Fruit fly (Drosophila melanogaster) whole organism, embryonic: ENCODE results near the gene CG6733.
A peak's percentile ranks its signal among the peaks of the same experiment; 100 is the strongest.

Experiments
- Adf1 ChIP-seq: fragments of 200-800 bp; sonication (Bioruptor generic); IDR thresholded peaks from 2 replicates; pipeline ENCODE4 v1.3.6; 2022; ENCODE audit warnings: missing biosample characterization, missing genetic modification characterization
- Aef1 ChIP-seq: fragments of 200-800 bp; sonication (Bioruptor generic); IDR thresholded peaks from 3 replicates; pipeline ENCODE4 v1.3.6; 2022; ENCODE audit warnings: missing biosample characterization, missing genetic modification characterization
- Atf-2 ChIP-seq: fragments of 200-800 bp; sonication (Bioruptor generic); optimal IDR thresholded peaks from 2 replicates; lab custom pipeline; 2016; ENCODE audit warnings: missing biosample characterization, missing genetic modification characterization
- Bdp1 ChIP-seq: fragments of 200-800 bp; sonication (Bioruptor generic); optimal IDR thresholded peaks from 3 replicates; lab custom pipeline; 2016; ENCODE audit warnings: missing biosample characterization, missing genetic modification characterization
- CG10267 ChIP-seq: fragments of 200-800 bp; sonication (Bioruptor generic); optimal IDR thresholded peaks from 2 replicates; lab custom pipeline; 2018; ENCODE audit warnings: missing biosample characterization, mild to moderate bottlenecking, missing genetic modification characterization, moderate library complexity
- CG10979 ChIP-seq: fragments of 200-800 bp; sonication (Bioruptor generic); optimal IDR thresholded peaks from 2 replicates; lab custom pipeline; 2018; ENCODE audit warnings: missing biosample characterization, mild to moderate bottlenecking, missing genetic modification characterization, moderate library complexity
- CG11560 ChIP-seq: fragments of 200-800 bp; sonication (Bioruptor generic); IDR thresholded peaks from 3 replicates; pipeline ENCODE4 v1.3.6; 2022; ENCODE audit warnings: missing biosample characterization, missing genetic modification characterization
- CG12299 ChIP-seq: fragments of 200-800 bp; sonication (Bioruptor generic); optimal IDR thresholded peaks from 2 replicates; lab custom pipeline; 2018; ENCODE audit warnings: missing biosample characterization, mild to moderate bottlenecking, missing genetic modification characterization
- CG15479 ChIP-seq: fragments of 200-800 bp; sonication (Bioruptor generic); optimal IDR thresholded peaks from 3 replicates; lab custom pipeline; 2019; ENCODE audit warnings: missing biosample characterization, mild to moderate bottlenecking, missing genetic modification characterization, moderate library complexity
- CG15696 ChIP-seq: fragments of 200-800 bp; sonication (Bioruptor generic); optimal IDR thresholded peaks from 2 replicates; lab custom pipeline; 2019; ENCODE audit warnings: missing biosample characterization, mild to moderate bottlenecking, missing genetic modification characterization, moderate library complexity
- CG17359 ChIP-seq: fragments of 200-800 bp; sonication (Bioruptor generic); optimal IDR thresholded peaks from 3 replicates; lab custom pipeline; 2018; ENCODE audit warnings: missing biosample characterization, mild to moderate bottlenecking, missing genetic modification characterization, moderate library complexity
- CG18262 ChIP-seq: fragments of 200-800 bp; optimal IDR thresholded peaks from 3 replicates; lab custom pipeline; 2019; ENCODE audit warnings: missing biosample characterization, mild to moderate bottlenecking, missing genetic modification characterization, moderate library complexity
- CG18599 ChIP-seq: fragments of 200-800 bp; sonication (Bioruptor generic); optimal IDR thresholded peaks from 3 replicates; lab custom pipeline; 2017; ENCODE audit warnings: missing biosample characterization, missing genetic modification characterization, mild to moderate bottlenecking, moderate library complexity, missing genetic modification reagents
- CG2199 ChIP-seq: fragments of 200-800 bp; sonication (Bioruptor generic); IDR thresholded peaks from 3 replicates; pipeline ENCODE4 v1.3.6; 2022; ENCODE audit warnings: missing biosample characterization, missing genetic modification characterization
- CG2712 ChIP-seq: fragments of 200-800 bp; optimal IDR thresholded peaks from 3 replicates; lab custom pipeline; 2019; ENCODE audit warnings: missing biosample characterization, mild to moderate bottlenecking, missing genetic modification characterization, moderate library complexity
- CG2875 ChIP-seq: fragments of 200-800 bp; sonication (Bioruptor generic); optimal IDR thresholded peaks from 2 replicates; lab custom pipeline; 2017; ENCODE audit warnings: missing biosample characterization, mild to moderate bottlenecking, missing genetic modification characterization, missing genetic modification reagents
- CG3065 ChIP-seq: fragments of 200-800 bp; sonication (Bioruptor generic); optimal IDR thresholded peaks from 2 replicates; lab custom pipeline; 2016; ENCODE audit warnings: missing biosample characterization, missing genetic modification characterization
- CG3281 ChIP-seq: fragments of 200-800 bp; sonication (Bioruptor generic); optimal IDR thresholded peaks from 3 replicates; lab custom pipeline; 2017; ENCODE audit warnings: missing biosample characterization, mild to moderate bottlenecking, missing genetic modification characterization
- CG3838 ChIP-seq: fragments of 200-800 bp; sonication (Bioruptor generic); optimal IDR thresholded peaks from 3 replicates; lab custom pipeline; 2016; ENCODE audit warnings: missing biosample characterization, missing genetic modification characterization
- CG4404 ChIP-seq: fragments of 200-800 bp; sonication (Bioruptor generic); IDR thresholded peaks from 2 replicates; pipeline ENCODE4 v1.3.6; 2022; ENCODE audit warnings: missing biosample characterization, missing genetic modification characterization
- CG8281 ChIP-seq: fragments of 200-800 bp; sonication (Bioruptor generic); optimal IDR thresholded peaks from 2 replicates; lab custom pipeline; 2018; ENCODE audit warnings: missing biosample characterization, mild to moderate bottlenecking, missing genetic modification characterization, moderate library complexity
- CG9817 ChIP-seq: fragments of 200-800 bp; sonication (Bioruptor generic); optimal IDR thresholded peaks from 2 replicates; lab custom pipeline; 2018; ENCODE audit warnings: missing biosample characterization, mild to moderate bottlenecking, missing genetic modification characterization, moderate library complexity
- Chrac-16 ChIP-seq: fragments of 200-800 bp; sonication (Bioruptor generic); optimal IDR thresholded peaks from 3 replicates; lab custom pipeline; 2016; ENCODE audit warnings: missing biosample characterization, missing genetic modification characterization
- Dfd ChIP-seq, 2 experiments: fragments of >200 bp; optimal IDR thresholded peaks; 2 replicates each; lab custom pipeline; 2017; ENCODE audit warnings: missing biosample characterization in 2 of 2, missing genetic modification characterization in 2 of 2
- ERR ChIP-seq: fragments of 200-800 bp; sonication (Bioruptor generic); optimal IDR thresholded peaks from 2 replicates; lab custom pipeline; 2016; ENCODE audit warnings: missing biosample characterization, missing genetic modification characterization
- Ets65A ChIP-seq: fragments of 200-800 bp; sonication (Bioruptor generic); peaks from one replicate; lab custom pipeline; 2016; ENCODE audit warnings: missing biosample characterization, missing genetic modification characterization
- Fer1 ChIP-seq: fragments of 200-800 bp; sonication (Bioruptor generic); optimal IDR thresholded peaks from 2 replicates; lab custom pipeline; 2017; ENCODE audit warnings: missing biosample characterization, mild to moderate bottlenecking, missing genetic modification characterization
- Gug ChIP-seq: fragments of 200-800 bp; sonication (Bioruptor generic); IDR thresholded peaks from 4 replicates; pipeline ENCODE4 v1.3.6; 2022; ENCODE audit warnings: missing biosample characterization, missing genetic modification characterization
- HLH4C ChIP-seq: fragments of 200-800 bp; sonication (Bioruptor generic); IDR thresholded peaks from 3 replicates; pipeline ENCODE4 v1.3.6; 2022; ENCODE audit warnings: missing biosample characterization, missing genetic modification characterization; ENCODE audit not compliant: partially characterized antibody
- Lim3 ChIP-seq: fragments of 200-800 bp; sonication (Bioruptor generic); IDR thresholded peaks from 2 replicates; pipeline ENCODE4 v1.3.6; 2022; ENCODE audit warnings: missing biosample characterization, missing genetic modification characterization
- amos ChIP-seq: fragments of 200-800 bp; sonication (Bioruptor generic); IDR thresholded peaks from 2 replicates; pipeline ENCODE4 v1.3.6; 2022; ENCODE audit warnings: missing biosample characterization, missing genetic modification characterization; ENCODE audit not compliant: partially characterized antibody
- az2 ChIP-seq: fragments of 200-800 bp; sonication (Bioruptor generic); optimal IDR thresholded peaks from 3 replicates; lab custom pipeline; 2016; ENCODE audit warnings: missing biosample characterization, missing genetic modification characterization
- bbx ChIP-seq: fragments of 200-800 bp; sonication (Bioruptor generic); IDR thresholded peaks from 2 replicates; pipeline ENCODE4 v1.3.6; 2022; ENCODE audit warnings: missing biosample characterization, missing genetic modification characterization; ENCODE audit not compliant: partially characterized antibody
- dati ChIP-seq: fragments of 200-800 bp; sonication (Bioruptor generic); IDR thresholded peaks from 2 replicates; pipeline ENCODE4 v1.3.6; 2022; ENCODE audit warnings: missing biosample characterization, missing genetic modification characterization
- dpn ChIP-seq, 2 experiments: fragments of 200-800 bp; sonication (Bioruptor generic); optimal IDR thresholded peaks; 3 replicates each; lab custom pipeline; 2016; ENCODE audit warnings: missing biosample characterization in 2 of 2, missing genetic modification characterization in 2 of 2
- dysf ChIP-seq: fragments of 200-800 bp; sonication (Bioruptor generic); IDR thresholded peaks from 3 replicates; pipeline ENCODE4 v1.3.6; 2022; ENCODE audit warnings: missing biosample characterization, missing genetic modification characterization
- eyg ChIP-seq: fragments of 200-800 bp; sonication (Bioruptor generic); optimal IDR thresholded peaks from 3 replicates; lab custom pipeline; 2016; ENCODE audit warnings: missing biosample characterization, missing genetic modification characterization
- fd3F ChIP-seq: fragments of 200-800 bp; sonication (Bioruptor generic); optimal IDR thresholded peaks from 2 replicates; lab custom pipeline; 2018; ENCODE audit warnings: missing biosample characterization, mild to moderate bottlenecking, missing genetic modification characterization, moderate library complexity
- gem ChIP-seq: fragments of 200-800 bp; sonication (Bioruptor generic); optimal IDR thresholded peaks from 2 replicates; lab custom pipeline; 2019; ENCODE audit warnings: missing biosample characterization, mild to moderate bottlenecking, missing genetic modification characterization, moderate library complexity
- h ChIP-seq: fragments of >200 bp; optimal IDR thresholded peaks from 2 replicates; lab custom pipeline; 2017
- knrl ChIP-seq: fragments of 200-800 bp; sonication (Bioruptor generic); IDR thresholded peaks from 3 replicates; pipeline ENCODE4 v1.3.6; 2022; ENCODE audit warnings: missing biosample characterization, missing genetic modification characterization; ENCODE audit not compliant: partially characterized antibody
- odd ChIP-seq: fragments of 200-800 bp; sonication (Bioruptor generic); optimal IDR thresholded peaks from 2 replicates; lab custom pipeline; 2017; ENCODE audit warnings: missing biosample characterization, mild to moderate bottlenecking, missing genetic modification characterization
- pb ChIP-seq: fragments of 200-800 bp; sonication (Bioruptor generic); optimal IDR thresholded peaks from 3 replicates; lab custom pipeline; 2016; ENCODE audit warnings: missing biosample characterization, missing genetic modification characterization
- seq ChIP-seq: fragments of 200-800 bp; sonication (Bioruptor generic); IDR thresholded peaks from 2 replicates; pipeline ENCODE4 v1.3.6; 2022; ENCODE audit warnings: missing biosample characterization, missing genetic modification characterization
- sna ChIP-seq: fragments of 200-800 bp; sonication (Bioruptor generic); IDR thresholded peaks from 2 replicates; pipeline ENCODE4 v1.3.6; 2022; ENCODE audit warnings: missing biosample characterization, missing genetic modification characterization; ENCODE audit not compliant: partially characterized antibody
- tgo ChIP-seq: fragments of 200-800 bp; sonication (Bioruptor generic); IDR thresholded peaks from 3 replicates; pipeline ENCODE4 v1.3.6; 2022; ENCODE audit warnings: missing biosample characterization, missing genetic modification characterization
- tna ChIP-seq: fragments of 200-800 bp; sonication (Bioruptor generic); IDR thresholded peaks from 2 replicates; pipeline ENCODE4 v1.3.6; 2022; ENCODE audit warnings: missing biosample characterization, missing genetic modification characterization; ENCODE audit not compliant: partially characterized antibody
- ttk ChIP-seq: fragments of 200-800 bp; sonication (Bioruptor generic); IDR thresholded peaks from 2 replicates; pipeline ENCODE4 v2.1.2; 2022; ENCODE audit warnings: missing biosample characterization, missing genetic modification characterization
- wor ChIP-seq: fragments of 200-800 bp; sonication (Bioruptor generic); IDR thresholded peaks from 2 replicates; pipeline ENCODE4 v1.3.6; 2022; ENCODE audit warnings: missing biosample characterization, missing genetic modification characterization
- z ChIP-seq: fragments of 200-800 bp; sonication (Bioruptor generic); IDR thresholded peaks from 3 replicates; pipeline ENCODE4 v1.3.6; 2022; ENCODE audit warnings: missing biosample characterization, missing genetic modification characterization

CG6733 gene

dm6 chr3R:23117683-23118470 is 20.3 kb downstream of the CG6733 start, which contains the start of the genes Rassf and CenB1A (continued):
- peak; percentile 53 to 54 for TF ChIP-seq dpn (GFP tag; optimal IDR thresholded peaks at IDR 0.05; lab: Kevin White, UChicago)
- peak; percentile 37 for TF ChIP-seq Bdp1
- no peak for TF ChIP-seq h (lab: Kevin White, UChicago)
- peak; percentile 49 for TF ChIP-seq CG18599 (GFP tag; lab: Kevin White, UChicago)
- TF ChIP-seq CG10267 (tag; lab: Kevin White, UChicago): peak; percentile 90
- no peak for TF ChIP-seq CG8281 (tag; lab: Kevin White, UChicago)
- no peak for TF ChIP-seq Dfd (GFP tag; optimal IDR thresholded peaks at IDR 0.05; lab: Kevin White, UChicago)
- no peak for TF ChIP-seq knrl
- TF ChIP-seq Chrac-16 (GFP tag; lab: Kevin White, UChicago): peak; percentile 33
- 0 out of 4 replicates have a peak, but pooled peaks have one; percentile 9 for TF ChIP-seq Gug (GFP tag; lab: Robert Waterston, UW)
- peak; percentile 98 for TF ChIP-seq Ets65A (GFP tag; lab: Kevin White, UChicago)
- TF ChIP-seq Lim3 (GFP tag; lab: Robert Waterston, UW): no peak
- TF ChIP-seq wor (GFP tag; lab: Robert Waterston, UW): no peak
- peak; percentile 27; the same call in 1 of the 2 replicates for TF ChIP-seq amos (GFP tag; lab: Robert Waterston, UW)
- peak; percentile 65 for TF ChIP-seq CG9817
- peak; percentile 34; the same call in 1 of the 2 replicates for TF ChIP-seq Adf1 (GFP tag; lab: Robert Waterston, UW)
- no peak for TF ChIP-seq ttk (GFP tag; lab: Robert Waterston, UW)
- peak; percentile 34 for TF ChIP-seq ERR (GFP tag; lab: Kevin White, UChicago)
- TF ChIP-seq CG3838 (GFP tag; lab: Kevin White, UChicago): no peak
- TF ChIP-seq eyg: no peak
- TF ChIP-seq tgo: peak; percentile 36; the same call in 1 of the 3 replicates
- peak; percentile 3 for TF ChIP-seq CG10979 (tag; lab: Kevin White, UChicago)
- no peak for TF ChIP-seq Atf-2
- TF ChIP-seq pb (GFP tag; lab: Kevin White, UChicago): peak; percentile 40
- TF ChIP-seq CG4404 (GFP tag; lab: Robert Waterston, UW): no peak
- TF ChIP-seq CG3281 (GFP tag; lab: Kevin White, UChicago): no peak
- TF ChIP-seq az2: peak; percentile 18
- TF ChIP-seq CG11560 (tag; lab: Robert Waterston, UW): no peak
- TF ChIP-seq odd: no peak
- peak; percentile 14 for TF ChIP-seq CG2712
- TF ChIP-seq sna: peak; percentile 62
- TF ChIP-seq tna (GFP tag; lab: Robert Waterston, UW): no peak
- TF ChIP-seq CG18262 (tag; lab: Kevin White, UChicago): peak; percentile 29
- TF ChIP-seq CG3065 (GFP tag; lab: Kevin White, UChicago): no peak
- no peak for TF ChIP-seq HLH4C (GFP tag; lab: Robert Waterston, UW)
- TF ChIP-seq CG15479 (GFP tag; lab: Kevin White, UChicago): no peak
- TF ChIP-seq bbx (GFP tag; lab: Robert Waterston, UW): peak; percentile 72
- TF ChIP-seq CG17359 (tag; lab: Kevin White, UChicago): no peak
- TF ChIP-seq CG2875: no peak
- TF ChIP-seq seq (GFP tag; lab: Robert Waterston, UW): no peak
- TF ChIP-seq CG12299 (tag; lab: Kevin White, UChicago): no peak
- TF ChIP-seq Fer1 (GFP tag; lab: Kevin White, UChicago): peak; percentile 18
- TF ChIP-seq Aef1 (GFP tag; lab: Robert Waterston, UW): peak; percentile 52; the same call in 2 of the 3 replicates
- TF ChIP-seq CG15696 (tag; lab: Kevin White, UChicago): peak; percentile 32
- TF ChIP-seq gem (tag; lab: Kevin White, UChicago): no peak
- TF ChIP-seq z (GFP tag; lab: Robert Waterston, UW): no peak
- TF ChIP-seq fd3F (GFP tag; lab: Kevin White, UChicago): no peak
- TF ChIP-seq dysf (GFP tag; lab: Robert Waterston, UW): peak; percentile 41; the same call in 1 of the 3 replicates
- no peak for TF ChIP-seq CG2199
- TF ChIP-seq dati (GFP tag; lab: Robert Waterston, UW): no peak
